Worm (Caenorhabditis elegans): ENCODE results near the gene Y75B12B.1.

The Y75B12B.1 gene

DNA sequence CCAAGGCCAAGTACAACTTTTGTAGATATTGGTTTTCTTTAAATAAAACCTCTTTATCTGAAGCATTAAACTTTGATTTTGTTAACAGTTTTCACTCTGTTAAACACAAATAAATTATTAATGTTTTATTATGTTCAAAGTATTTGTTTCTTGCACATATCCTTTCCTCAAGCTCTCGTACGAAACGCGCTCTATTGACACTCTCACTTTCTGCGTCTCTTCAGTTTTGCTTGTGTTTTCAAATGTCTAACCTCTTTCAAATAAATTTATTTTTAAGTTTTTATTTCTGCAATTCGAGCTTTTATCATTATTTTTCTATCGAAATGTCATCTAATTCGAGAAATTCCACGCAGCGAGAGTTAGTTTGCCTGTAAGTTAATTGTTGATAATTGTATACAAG is 40.7 kb upstream of the Y75B12B.1 start, which contains the start of gene K08F9.4 (continued):
- no peak for TF ChIP-seq C34B4.2 (tag; optimal IDR thresholded peaks at IDR 0.05)
- TF ChIP-seq hpl-2 (GFP tag; optimal IDR thresholded peaks at IDR 0.05) = no peak
- peak; percentile 82 to 83 for TF ChIP-seq efl-1 (optimal IDR thresholded peaks at IDR 0.05)
- peak; percentile 72 to 95 for TF ChIP-seq efl-1 (GFP tag; optimal IDR thresholded peaks at IDR 0.05 in 1 of 2)
- TF ChIP-seq ets-5 (GFP tag; IDR thresholded peaks at IDR 0.05) = no peak
- no peak for TF ChIP-seq nhr-11 (tag; optimal IDR thresholded peaks at IDR 0.05)
- TF ChIP-seq pax-3 (tag; optimal IDR thresholded peaks at IDR 0.05) = no peak
- TF ChIP-seq fkh-10 (GFP tag; optimal IDR thresholded peaks at IDR 0.05) = no peak
- TF ChIP-seq C04F5.9 (tag; optimal IDR thresholded peaks at IDR 0.05) = no peak
- TF ChIP-seq fkh-8 (tag; optimal IDR thresholded peaks at IDR 0.05) = peak; percentile 13
- peak; percentile 46 for TF ChIP-seq lir-3 (tag; optimal IDR thresholded peaks at IDR 0.05; ENCODE audit: poor library complexity)
- no peak for TF ChIP-seq ceh-8 (GFP tag; optimal IDR thresholded peaks at IDR 0.05)
- TF ChIP-seq elt-2 (tag; optimal IDR thresholded peaks at IDR 0.05) = no peak
- TF ChIP-seq ztf-11 (tag; optimal IDR thresholded peaks at IDR 0.05) = no peak
- no peak for TF ChIP-seq ceh-63 (GFP tag; optimal IDR thresholded peaks at IDR 0.05)
- no peak for TF ChIP-seq hlh-17 (GFP tag; optimal IDR thresholded peaks at IDR 0.05; ENCODE audit: borderline replicate concordance)
- TF ChIP-seq egl-13 (tag; optimal IDR thresholded peaks at IDR 0.05) = no peak
- no peak for TF ChIP-seq dsc-1 (tag; optimal IDR thresholded peaks at IDR 0.05)
- no peak for TF ChIP-seq unc-98 (GFP tag; IDR thresholded peaks at IDR 0.05)
- TF ChIP-seq lin-35 (GFP tag; optimal IDR thresholded peaks at IDR 0.05) = peak; percentile 75 to 85
- TF ChIP-seq ceh-82 (tag; optimal IDR thresholded peaks at IDR 0.05) = peak; percentile 24 to 71 (median 55)
- peak; percentile 75 to 83 (median 79) for TF ChIP-seq dpl-1 (GFP tag; optimal IDR thresholded peaks at IDR 0.05)
- peak; percentile 84 for TF ChIP-seq C16A3.4 (tag; optimal IDR thresholded peaks at IDR 0.05)
- no peak for TF ChIP-seq efl-3 (GFP tag; optimal IDR thresholded peaks at IDR 0.05)
- TF ChIP-seq mep-1 (tag; optimal IDR thresholded peaks at IDR 0.05) = peak; percentile 83
- TF ChIP-seq aha-1 (tag; optimal IDR thresholded peaks at IDR 0.05) = no peak
- TF ChIP-seq skn-1 (tag; optimal IDR thresholded peaks at IDR 0.05) = peak; percentile 70
- no peak for TF ChIP-seq zip-4 (GFP tag; optimal IDR thresholded peaks at IDR 0.05)
- no peak for TF ChIP-seq jun-1 (tag; optimal IDR thresholded peaks at IDR 0.05)
- peak; percentile 50 for TF ChIP-seq tbx-2 (tag; optimal IDR thresholded peaks at IDR 0.05)
- TF ChIP-seq nhr-84 (tag; optimal IDR thresholded peaks at IDR 0.05) = no peak
- TF ChIP-seq nhr-76 (tag; optimal IDR thresholded peaks at IDR 0.05) = no peak
- TF ChIP-seq F16B12.6 (tag; optimal IDR thresholded peaks at IDR 0.05) = peak; percentile 38
- TF ChIP-seq lin-14 (GFP tag; optimal IDR thresholded peaks at IDR 0.05) = peak; percentile 81
- no peak for TF ChIP-seq alr-1 (tag; optimal IDR thresholded peaks at IDR 0.05; ENCODE audit: borderline replicate concordance)
- TF ChIP-seq nhr-47 (tag; optimal IDR thresholded peaks at IDR 0.05) = peak; percentile 68

- TF ChIP-seq unc-86 (tag; optimal IDR thresholded peaks at IDR 0.05) (no peak), sox-4 (tag; optimal IDR thresholded peaks at IDR 0.05) (no peak), elt-2 (tag; optimal IDR thresholded peaks at IDR 0.05) (no peak), mab-9 (GFP tag; IDR thresholded peaks at IDR 0.05) (no peak), nhr-84 (tag; optimal IDR thresholded peaks at IDR 0.05) (no peak), mep-1 (tag; optimal IDR thresholded peaks at IDR 0.05) (no peak), hlh-4 (tag; optimal IDR thresholded peaks at IDR 0.05) (no peak), aly-2 (tag; optimal IDR thresholded peaks at IDR 0.05) (no peak), nhr-28 (tag; optimal IDR thresholded peaks at IDR 0.05) (no peak), ztf-11 (tag; optimal IDR thresholded peaks at IDR 0.05) (no peak), dpl-1 (GFP tag; optimal IDR thresholded peaks at IDR 0.05) (no peak), alr-1 (tag; optimal IDR thresholded peaks at IDR 0.05; ENCODE audit: borderline replicate concordance) (no peak), xbp-1 (tag; optimal IDR thresholded peaks at IDR 0.05) (no peak), nhr-77 (tag; optimal IDR thresholded peaks at IDR 0.05) (no peak)
Observed at ce11 chrV:15147776-15148175, 36.7 kb upstream of the Y75B12B.1 start, which contains the start of gene T09F5.20. TSS of gene T09F5.20 (minus strand) at chrV:15147876.

Data from whole organism, L1 larva.